Worm (Caenorhabditis elegans): Measurements from ENCODE around the gene rmh-2.

rmh-2 gene

DNA sequence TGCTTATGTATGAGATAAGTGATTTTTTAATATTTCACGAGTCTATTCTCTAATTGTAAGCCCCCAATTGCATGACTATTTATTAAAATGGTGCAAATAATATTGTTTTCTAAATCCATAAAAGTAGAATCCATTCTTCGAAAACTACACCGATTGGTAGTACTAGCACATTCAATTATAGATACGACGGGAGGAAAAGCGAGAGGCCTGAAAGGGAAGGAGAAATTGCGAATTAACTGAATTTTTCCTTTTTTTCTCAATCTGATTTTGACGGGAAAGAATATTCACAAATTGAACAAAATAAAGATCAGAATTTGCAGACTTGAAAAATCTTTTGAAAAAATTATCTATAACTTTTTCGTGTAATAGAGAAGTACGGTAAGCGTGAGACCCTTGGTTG lies 46.6 kb upstream of the rmh-2 start:
- TF ChIP-seq him-1 (tag; optimal IDR thresholded peaks at IDR 0.05) = no peak
- no peak for TF ChIP-seq Y79H2A.3 (GFP tag; conservative IDR thresholded peaks at IDR 0.05)
- no peak for TF ChIP-seq hlh-26 (GFP tag; conservative IDR thresholded peaks at IDR 0.05)
- no peak for TF ChIP-seq lag-1 (GFP tag; IDR thresholded peaks at IDR 0.05)
- no peak for TF ChIP-seq Y56A3A.18 (GFP tag; IDR thresholded peaks at IDR 0.05)
- TF ChIP-seq athp-1 (tag; optimal IDR thresholded peaks at IDR 0.05) = no peak
- no peak for TF ChIP-seq F23B12.7 (tag; optimal IDR thresholded peaks at IDR 0.05; ENCODE audit: insufficient read depth)
- no peak for TF ChIP-seq fkh-3 (tag; optimal IDR thresholded peaks at IDR 0.05)
- no peak for TF ChIP-seq akir-1 (GFP tag; optimal IDR thresholded peaks at IDR 0.05)
- TF ChIP-seq zim-3 (tag; optimal IDR thresholded peaks at IDR 0.05) = no peak

DNA sequence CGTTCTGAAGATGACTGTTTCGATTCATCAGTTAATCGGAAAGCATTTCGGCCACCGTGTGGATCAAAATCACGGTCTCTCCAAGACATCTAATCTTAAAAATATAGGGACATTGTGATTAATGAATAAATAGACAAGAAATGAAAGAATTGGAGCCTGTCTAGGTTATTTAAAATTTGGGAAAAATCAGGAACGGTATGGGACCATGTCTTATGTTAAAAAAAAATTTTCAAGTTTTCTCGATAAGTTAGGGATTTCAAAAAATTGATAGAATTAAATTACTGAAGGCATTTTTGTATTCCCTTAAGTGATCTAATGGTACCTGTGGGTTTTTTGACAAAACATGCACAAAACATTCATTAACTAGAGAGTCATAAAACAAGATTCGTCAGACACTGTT lies 45.6 kb upstream of the rmh-2 start, which contains the start of gene unc-41:
Gene unc-41, minus strand, starts transcription at position 101 of the 400 bp plus-strand sequence.
- TF ChIP-seq lin-35 (GFP tag; optimal IDR thresholded peaks at IDR 0.05) = no peak
- TF ChIP-seq ztf-28 (GFP tag; IDR thresholded peaks at IDR 0.05) = no peak
- no peak for TF ChIP-seq gei-17 (GFP tag; optimal IDR thresholded peaks at IDR 0.05)
- no peak for TF ChIP-seq nhr-80 (tag; optimal IDR thresholded peaks at IDR 0.05)
- TF ChIP-seq Y95B8A.8 (GFP tag; IDR thresholded peaks at IDR 0.05) = no peak
- TF ChIP-seq dpff-1 (tag; optimal IDR thresholded peaks at IDR 0.05) = no peak
- no peak for TF ChIP-seq F55B11.4 (tag; optimal IDR thresholded peaks at IDR 0.05; ENCODE audit: borderline replicate concordance, insufficient read depth)
- no peak for TF ChIP-seq die-1 (tag; optimal IDR thresholded peaks at IDR 0.05)
- TF ChIP-seq him-1 (tag; optimal IDR thresholded peaks at IDR 0.05) = no peak
- TF ChIP-seq repo-1 (tag; optimal IDR thresholded peaks at IDR 0.05) = no peak
- no peak for TF ChIP-seq F49E8.2 (tag; optimal IDR thresholded peaks at IDR 0.05; ENCODE audit: insufficient read depth)
- no peak for TF ChIP-seq hmg-20 (GFP tag; IDR thresholded peaks at IDR 0.05)
- TF ChIP-seq K12H6.12 (tag; optimal IDR thresholded peaks at IDR 0.05) = no peak
- no peak for TF ChIP-seq somi-1 (GFP tag; optimal IDR thresholded peaks at IDR 0.05)
- TF ChIP-seq hmg-1.2 (GFP tag; IDR thresholded peaks at IDR 0.05) = no peak
- no peak for TF ChIP-seq athp-1 (tag; optimal IDR thresholded peaks at IDR 0.05)
- TF ChIP-seq Y53G8AR.9 (GFP tag; conservative IDR thresholded peaks at IDR 0.05) = no peak
- no peak for TF ChIP-seq zim-3 (tag; optimal IDR thresholded peaks at IDR 0.05)
- TF ChIP-seq ztf-22 (GFP tag; optimal IDR thresholded peaks at IDR 0.05) = no peak
- no peak for TF ChIP-seq F10E7.11 (tag; optimal IDR thresholded peaks at IDR 0.05)

DNA sequence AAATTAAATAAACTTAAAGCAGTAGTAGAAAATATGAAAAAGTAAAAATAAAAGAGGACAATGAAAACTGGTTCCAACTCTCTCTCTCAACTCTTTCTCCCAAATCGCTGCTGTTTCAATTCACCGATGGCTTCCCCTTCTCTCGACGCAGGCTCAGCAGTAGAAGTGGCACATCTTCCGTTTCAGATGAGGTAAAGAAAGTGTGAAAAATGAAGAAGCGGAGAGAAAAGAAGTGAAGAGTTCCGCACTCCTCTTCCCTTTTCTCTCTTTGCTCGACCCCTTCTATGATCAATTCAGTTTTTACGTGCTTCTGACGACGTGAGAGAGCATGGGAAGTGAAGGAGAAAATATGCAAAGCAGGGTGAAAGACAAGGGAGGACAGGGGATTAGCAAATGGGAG lies 43.7 kb upstream of the rmh-2 start:
- 0 out of 2 replicates have a peak, but pooled peaks have one; percentile 21 for TF ChIP-seq zfh-2 (GFP tag; conservative IDR thresholded peaks at IDR 0.05)
- 0 out of 2 replicates have a peak, but pooled peaks have one; percentile 31 for TF ChIP-seq hsf-1 (GFP tag; IDR thresholded peaks at IDR 0.05)
- TF ChIP-seq lin-26 (GFP tag; IDR thresholded peaks at IDR 0.05) = no peak
- no peak for TF ChIP-seq snpc-4 (GFP tag; optimal IDR thresholded peaks at IDR 0.05)
- no peak for TF ChIP-seq snpc-4 (tag; optimal IDR thresholded peaks at IDR 0.05)
- TF ChIP-seq mes-4 (tag; optimal IDR thresholded peaks at IDR 0.05) = no peak

- TF ChIP-seq lsy-27 (tag; optimal IDR thresholded peaks at IDR 0.05; ENCODE audit: borderline replicate concordance, insufficient read depth) (no peak), ztf-6 (GFP tag; IDR thresholded peaks at IDR 0.05) (peak; percentile 56; the same call in 1 of the 2 replicates), ZK185.1 (tag; optimal IDR thresholded peaks at IDR 0.05; ENCODE audit: poor library complexity, severe bottlenecking) (peak; percentile 94), B0336.3 (GFP tag; IDR thresholded peaks at IDR 0.05) (peak; percentile 86), F49E8.2 (tag; optimal IDR thresholded peaks at IDR 0.05; ENCODE audit: insufficient read depth) (peak; percentile 71), lsl-1 (GFP tag; optimal IDR thresholded peaks at IDR 0.05) (peak; percentile 53), fkh-3 (tag; optimal IDR thresholded peaks at IDR 0.05) (peak; percentile 94), attf-5 (GFP tag; optimal IDR thresholded peaks at IDR 0.05) (peak; percentile 85), lin-54 (GFP tag; optimal IDR thresholded peaks at IDR 0.05) (peak; percentile 81), D2030.7 (GFP tag; IDR thresholded peaks at IDR 0.05) (peak; percentile 58), ceh-27 (GFP tag; optimal IDR thresholded peaks at IDR 0.05) (peak; percentile 78), ztf-26 (tag; optimal IDR thresholded peaks at IDR 0.05) (peak; percentile 75), hmg-1.2 (GFP tag; IDR thresholded peaks at IDR 0.05) (peak; percentile 78), ceh-58 (GFP tag; IDR thresholded peaks at IDR 0.05) (peak; percentile 95; the same call in 1 of the 2 replicates), attf-3 (GFP tag; conservative IDR thresholded peaks at IDR 0.05) (peak; percentile 43)
Measured at ce11 chrV:9970119-9970518, 39.5 kb upstream of the rmh-2 start.

Data from whole organism, young adult.